Fruit fly (Drosophila melanogaster) whole organism, embryonic: ENCODE results near the gene CG43693.

Source experiments
- Atf-2 ChIP-seq: fragments of 200-800 bp; sonication (Bioruptor generic); optimal IDR thresholded peaks from 2 replicates; lab custom pipeline; 2016; ENCODE audit warnings: missing biosample characterization, missing genetic modification characterization
- Bdp1 ChIP-seq: fragments of 200-800 bp; sonication (Bioruptor generic); optimal IDR thresholded peaks from 3 replicates; lab custom pipeline; 2016; ENCODE audit warnings: missing biosample characterization, missing genetic modification characterization
- CG10979 ChIP-seq: fragments of 200-800 bp; sonication (Bioruptor generic); optimal IDR thresholded peaks from 2 replicates; lab custom pipeline; 2018; ENCODE audit warnings: missing biosample characterization, mild to moderate bottlenecking, missing genetic modification characterization, moderate library complexity
- CG11398 ChIP-seq: fragments of 200-800 bp; sonication (Bioruptor generic); optimal IDR thresholded peaks from 2 replicates; lab custom pipeline; 2016; ENCODE audit warnings: missing biosample characterization, missing genetic modification characterization
- CG12155 ChIP-seq: fragments of 200-800 bp; sonication (Bioruptor generic); optimal IDR thresholded peaks from 3 replicates; lab custom pipeline; 2016; ENCODE audit warnings: missing biosample characterization, missing genetic modification characterization
- CG12769 ChIP-seq: fragments of 200-800 bp; sonication (Bioruptor generic); optimal IDR thresholded peaks from 2 replicates; lab custom pipeline; 2019; ENCODE audit warnings: missing biosample characterization, mild to moderate bottlenecking, missing genetic modification characterization, moderate library complexity
- CG16863 ChIP-seq: fragments of 200-800 bp; sonication (Bioruptor generic); optimal IDR thresholded peaks from 3 replicates; lab custom pipeline; 2016; ENCODE audit warnings: missing biosample characterization, missing genetic modification characterization
- CG17361 ChIP-seq: fragments of 200-800 bp; sonication (Bioruptor generic); IDR thresholded peaks from 3 replicates; pipeline ENCODE4 v1.3.6; 2022; ENCODE audit warnings: missing biosample characterization, missing genetic modification characterization
- CG18476 ChIP-seq: fragments of 200-800 bp; sonication (Bioruptor generic); optimal IDR thresholded peaks from 2 replicates; lab custom pipeline; 2016; ENCODE audit warnings: missing biosample characterization, mild to moderate bottlenecking, missing genetic modification characterization
- CG2889 ChIP-seq: fragments of 200-800 bp; sonication (Bioruptor generic); IDR thresholded peaks from 3 replicates; pipeline ENCODE4 v1.3.6; 2022; ENCODE audit warnings: missing biosample characterization, missing genetic modification characterization
- CG43689 ChIP-seq: fragments of 200-800 bp; sonication (Bioruptor generic); IDR thresholded peaks from 2 replicates; pipeline ENCODE4 v1.3.6; 2022; ENCODE audit warnings: missing biosample characterization, missing genetic modification characterization
- CG6175 ChIP-seq: fragments of 200-800 bp; sonication (Bioruptor generic); IDR thresholded peaks from 3 replicates; pipeline ENCODE4 v1.3.6; 2022; ENCODE audit warnings: missing biosample characterization, missing genetic modification characterization
- CG6791 ChIP-seq: fragments of 200-800 bp; sonication (Bioruptor generic); IDR thresholded peaks from 3 replicates; pipeline ENCODE4 v1.3.6; 2022; ENCODE audit warnings: missing biosample characterization, missing genetic modification characterization; ENCODE audit not compliant: partially characterized antibody
- CG7556 ChIP-seq: fragments of 200-800 bp; sonication (Bioruptor generic); optimal IDR thresholded peaks from 2 replicates; lab custom pipeline; 2017; ENCODE audit warnings: missing biosample characterization, mild to moderate bottlenecking, missing genetic modification characterization
- CG8359 ChIP-seq: fragments of 200-800 bp; sonication (Bioruptor generic); optimal IDR thresholded peaks from 2 replicates; lab custom pipeline; 2017; ENCODE audit warnings: missing biosample characterization, mild to moderate bottlenecking, missing genetic modification characterization, borderline replicate concordance
- CG8944 ChIP-seq: fragments of 200-800 bp; sonication (Bioruptor generic); optimal IDR thresholded peaks from 3 replicates; lab custom pipeline; 2016; ENCODE audit warnings: missing biosample characterization, missing genetic modification characterization
- D19A ChIP-seq: fragments of 200-800 bp; optimal IDR thresholded peaks from 3 replicates; lab custom pipeline; 2019; ENCODE audit warnings: missing biosample characterization, mild to moderate bottlenecking, missing genetic modification characterization, moderate library complexity
- Dip2 ChIP-seq: fragments of 200-800 bp; sonication (Bioruptor generic); IDR thresholded peaks from 2 replicates; pipeline ENCODE4 v1.3.6; 2022; ENCODE audit warnings: missing biosample characterization, missing genetic modification characterization
- Doc2 ChIP-seq: fragments of 200-800 bp; sonication (Bioruptor generic); IDR thresholded peaks from 2 replicates; pipeline ENCODE4 v1.3.6; 2022; ENCODE audit warnings: missing biosample characterization, missing genetic modification characterization
- Fer2 ChIP-seq: fragments of 200-800 bp; sonication (Bioruptor generic); optimal IDR thresholded peaks from 2 replicates; lab custom pipeline; 2018; ENCODE audit warnings: missing biosample characterization, mild to moderate bottlenecking, missing genetic modification characterization, moderate library complexity
- HHEX ChIP-seq: fragments of 200-800 bp; sonication (Bioruptor generic); optimal IDR thresholded peaks from 3 replicates; lab custom pipeline; 2017; ENCODE audit warnings: missing biosample characterization, mild to moderate bottlenecking, missing genetic modification characterization, missing genetic modification reagents
- HLH4C ChIP-seq: fragments of 200-800 bp; sonication (Bioruptor generic); IDR thresholded peaks from 3 replicates; pipeline ENCODE4 v1.3.6; 2022; ENCODE audit warnings: missing biosample characterization, missing genetic modification characterization; ENCODE audit not compliant: partially characterized antibody
- Hey ChIP-seq: fragments of 200-800 bp; sonication (Bioruptor generic); optimal IDR thresholded peaks from 3 replicates; lab custom pipeline; 2018; ENCODE audit warnings: missing biosample characterization, mild to moderate bottlenecking, missing genetic modification characterization
- Hr3 ChIP-seq: fragments of 200-800 bp; sonication (Bioruptor generic); optimal IDR thresholded peaks from 3 replicates; lab custom pipeline; 2016; ENCODE audit warnings: missing biosample characterization, missing genetic modification characterization
- Hr39 ChIP-seq: fragments of >200 bp; optimal IDR thresholded peaks from 2 replicates; lab custom pipeline; 2017
- Hr51 ChIP-seq, 2 experiments: fragments of 200-800 bp; sonication (Bioruptor generic); optimal IDR thresholded peaks; 2 replicates in 1 of 2; 3 replicates in 1 of 2; lab custom pipeline; 2016 to 2018; ENCODE audit warnings: missing biosample characterization in 2 of 2, missing genetic modification characterization in 2 of 2, mild to moderate bottlenecking in 1 of 2, moderate library complexity in 1 of 2
- Jarid2 ChIP-seq: fragments of 200-800 bp; sonication (Bioruptor generic); optimal IDR thresholded peaks from 3 replicates; lab custom pipeline; 2017; ENCODE audit warnings: mild to moderate bottlenecking, missing biosample characterization, missing genetic modification reagents, missing genetic modification characterization
- Scr ChIP-seq: fragments of 200-800 bp; sonication (Bioruptor generic); IDR thresholded peaks from 2 replicates; pipeline ENCODE4 v1.3.6; 2022; ENCODE audit warnings: missing biosample characterization, missing genetic modification characterization; ENCODE audit not compliant: partially characterized antibody
- Tbp ChIP-seq: fragments of >200 bp; optimal IDR thresholded peaks from 2 replicates; lab custom pipeline; 2018; ENCODE audit warnings: missing biosample characterization, missing genetic modification characterization
- Usf ChIP-seq: fragments of 200-800 bp; sonication (Bioruptor generic); optimal IDR thresholded peaks from 2 replicates; lab custom pipeline; 2017; ENCODE audit warnings: missing genotype, missing biosample characterization, missing genetic modification characterization
- ap ChIP-seq: fragments of 200-800 bp; sonication (Bioruptor generic); IDR thresholded peaks from 2 replicates; pipeline ENCODE4 v1.3.6; 2022; ENCODE audit warnings: missing biosample characterization, missing genetic modification characterization
- br ChIP-seq: fragments of >200 bp; optimal IDR thresholded peaks from 2 replicates; lab custom pipeline; 2017
- cad ChIP-seq: fragments of >200 bp; optimal IDR thresholded peaks from 2 replicates; lab custom pipeline; 2017; ENCODE audit warnings: missing biosample characterization, missing genetic modification characterization
- chif ChIP-seq, 2 experiments: fragments of 200-800 bp; sonication (Bioruptor generic); optimal IDR thresholded peaks; 3 replicates each; lab custom pipeline; 2016; ENCODE audit warnings: missing biosample characterization in 2 of 2, missing genetic modification characterization in 2 of 2
- crol ChIP-seq: fragments of 200-800 bp; sonication (Bioruptor generic); IDR thresholded peaks from 2 replicates; pipeline ENCODE4 v1.3.6; 2022; ENCODE audit warnings: missing biosample characterization, missing genetic modification characterization
- crp ChIP-seq, 2 experiments: fragments of 200-800 bp; sonication (Bioruptor generic); optimal IDR thresholded peaks; 2 replicates in 1 of 2; 3 replicates in 1 of 2; lab custom pipeline; 2017; ENCODE audit warnings: missing biosample characterization in 2 of 2, missing genetic modification characterization in 2 of 2, mild to moderate bottlenecking in 1 of 2, moderate library complexity in 1 of 2
- dati ChIP-seq: fragments of 200-800 bp; sonication (Bioruptor generic); IDR thresholded peaks from 2 replicates; pipeline ENCODE4 v1.3.6; 2022; ENCODE audit warnings: missing biosample characterization, missing genetic modification characterization
- fu2 ChIP-seq: fragments of 200-800 bp; sonication (Bioruptor generic); optimal IDR thresholded peaks from 2 replicates; lab custom pipeline; 2016; ENCODE audit warnings: missing biosample characterization, missing genetic modification characterization
- gcm ChIP-seq: fragments of 200-800 bp; sonication (Bioruptor generic); optimal IDR thresholded peaks from 2 replicates; lab custom pipeline; 2019; ENCODE audit warnings: missing biosample characterization, mild to moderate bottlenecking, missing genetic modification characterization, moderate library complexity
- h ChIP-seq: fragments of >200 bp; optimal IDR thresholded peaks from 2 replicates; lab custom pipeline; 2017
- hth ChIP-seq: fragments of >200 bp; optimal IDR thresholded peaks from 2 replicates; lab custom pipeline; 2017; ENCODE audit warnings: inconsistent platforms
- nmo ChIP-seq: fragments of 200-800 bp; sonication (Bioruptor generic); optimal IDR thresholded peaks from 2 replicates; lab custom pipeline; 2018; ENCODE audit warnings: missing biosample characterization, mild to moderate bottlenecking, missing genetic modification characterization, moderate library complexity
- nom ChIP-seq: fragments of 200-800 bp; sonication (Bioruptor generic); optimal IDR thresholded peaks from 2 replicates; lab custom pipeline; 2017; ENCODE audit warnings: missing biosample characterization, missing genetic modification characterization, mild to moderate bottlenecking, moderate library complexity, missing genetic modification reagents
- pfk ChIP-seq: fragments of 200-800 bp; sonication (Bioruptor generic); optimal IDR thresholded peaks from 2 replicates; lab custom pipeline; 2018; ENCODE audit warnings: missing biosample characterization, mild to moderate bottlenecking, missing genetic modification characterization, moderate library complexity
- slbo ChIP-seq: fragments of 200-800 bp; sonication (Bioruptor generic); IDR thresholded peaks from 2 replicates; pipeline ENCODE4 v1.3.6; 2022; ENCODE audit warnings: missing biosample characterization, missing genetic modification characterization
- sna ChIP-seq: fragments of 200-800 bp; sonication (Bioruptor generic); IDR thresholded peaks from 2 replicates; pipeline ENCODE4 v1.3.6; 2022; ENCODE audit warnings: missing biosample characterization, missing genetic modification characterization; ENCODE audit not compliant: partially characterized antibody
- sr ChIP-seq: fragments of 200-800 bp; sonication (Bioruptor generic); IDR thresholded peaks from 3 replicates; pipeline ENCODE4 v1.3.6; 2022; ENCODE audit warnings: missing biosample characterization, missing genetic modification characterization
- twi ChIP-seq: fragments of 200-800 bp; optimal IDR thresholded peaks from 2 replicates; lab custom pipeline; 2019; ENCODE audit warnings: missing biosample characterization, mild to moderate bottlenecking, missing genetic modification characterization, moderate library complexity
- wek ChIP-seq: fragments of 200-800 bp; sonication (Bioruptor generic); optimal IDR thresholded peaks from 3 replicates; lab custom pipeline; 2018; ENCODE audit warnings: missing biosample characterization, mild to moderate bottlenecking, missing genetic modification characterization, moderate library complexity
- wor ChIP-seq: fragments of 200-800 bp; sonication (Bioruptor generic); IDR thresholded peaks from 2 replicates; pipeline ENCODE4 v1.3.6; 2022; ENCODE audit warnings: missing biosample characterization, missing genetic modification characterization
- z ChIP-seq: fragments of 200-800 bp; sonication (Bioruptor generic); IDR thresholded peaks from 3 replicates; pipeline ENCODE4 v1.3.6; 2022; ENCODE audit warnings: missing biosample characterization, missing genetic modification characterization

Gene CG43693

dm6 chr3L:11096195-11096908 lies 45.2 kb upstream of the CG43693 start, which contains the start of the genes CG46439, Iyd and CG33947 (continued):
- TF ChIP-seq twi (tag; lab: Kevin White, UChicago) (no peak), crp (GFP tag; optimal IDR thresholded peaks at IDR 0.05; lab: Kevin White, UChicago) (peak; percentile 70 to 93), CG7556 (GFP tag; lab: Kevin White, UChicago) (peak; percentile 24), HLH4C (GFP tag; lab: Robert Waterston, UW) (no peak), Usf (GFP tag; lab: Kevin White, UChicago) (no peak), sna (peak; percentile 54), Hr39 (lab: Kevin White, UChicago) (no peak), slbo (no peak), Atf-2 (GFP tag; lab: Kevin White, UChicago) (no peak), CG6175 (GFP tag; lab: Robert Waterston, UW) (no peak), gcm (GFP tag; lab: Kevin White, UChicago) (peak; percentile 54), CG12769 (tag; lab: Kevin White, UChicago) (no peak), HHEX (no peak), CG16863 (GFP tag; lab: Kevin White, UChicago) (no peak), nmo (GFP tag; lab: Kevin White, UChicago) (no peak), nom (GFP tag; lab: Kevin White, UChicago) (peak; percentile 95), cad (GFP tag; lab: Kevin White, UChicago) (no peak), Dip2 (GFP tag; lab: Robert Waterston, UW) (no peak), CG6791 (no peak), CG17361 (0 out of 3 replicates have a peak, but pooled peaks have one; percentile 17), hth (no peak), ap (GFP tag; lab: Robert Waterston, UW) (no peak), wek (GFP tag; lab: Kevin White, UChicago) (no peak), wor (GFP tag; lab: Robert Waterston, UW) (no peak), sr (GFP tag; lab: Robert Waterston, UW) (no peak), D19A (no peak), CG8359 (GFP tag; lab: Kevin White, UChicago) (no peak), chif (GFP tag; optimal IDR thresholded peaks at IDR 0.05; lab: Kevin White, UChicago) (no peak), Fer2 (tag; lab: Kevin White, UChicago) (no peak), CG11398 (GFP tag; lab: Kevin White, UChicago) (no peak), crol (GFP tag; lab: Robert Waterston, UW) (no peak), CG10979 (tag; lab: Kevin White, UChicago) (no peak), br (lab: Kevin White, UChicago) (no peak), Bdp1 (GFP tag; lab: Kevin White, UChicago) (no peak), Jarid2 (GFP tag; lab: Kevin White, UChicago) (no peak), Scr (GFP tag; lab: Robert Waterston, UW) (peak; percentile 22; the same call in 1 of the 2 replicates), Hr51 (GFP tag; optimal IDR thresholded peaks at IDR 0.05; lab: Kevin White, UChicago) (peak in 1 of 2 experiments; percentile 12), Doc2 (GFP tag; lab: Robert Waterston, UW) (no peak), pfk (GFP tag; lab: Kevin White, UChicago) (no peak), Tbp (GFP tag; lab: Kevin White, UChicago) (no peak), CG12155 (no peak), Hey (tag; lab: Kevin White, UChicago) (no peak), fu2 (GFP tag; lab: Kevin White, UChicago) (no peak), h (lab: Kevin White, UChicago) (no peak), CG43689 (no peak), CG8944 (GFP tag; lab: Kevin White, UChicago) (no peak), CG2889 (GFP tag; lab: Robert Waterston, UW) (no peak), CG18476 (GFP tag; lab: Kevin White, UChicago) (no peak), Hr3 (GFP tag; lab: Kevin White, UChicago) (no peak), z (GFP tag; lab: Robert Waterston, UW) (no peak), dati (no peak)
